Worm (Caenorhabditis elegans): Measurements from ENCODE around the gene twk-28.

ce11 chrX:4263820-4264219, 15.3 kb downstream of the twk-28 start:
- no peak for TF ChIP-seq ama-1 (optimal IDR thresholded peaks at IDR 0.05)
- no peak for TF ChIP-seq tbx-11 (GFP tag; IDR thresholded peaks at IDR 0.05)
- TF ChIP-seq scrt-1 (GFP tag; IDR thresholded peaks at IDR 0.05), result no peak
- TF ChIP-seq aly-1 (tag; optimal IDR thresholded peaks at IDR 0.05), result no peak
- TF ChIP-seq tra-4 (tag; optimal IDR thresholded peaks at IDR 0.05), result no peak
- no peak for TF ChIP-seq tbx-37 (GFP tag; conservative IDR thresholded peaks at IDR 0.05)
- TF ChIP-seq hnd-1 (tag; optimal IDR thresholded peaks at IDR 0.05), result no peak
- TF ChIP-seq flt-1 (GFP tag; IDR thresholded peaks at IDR 0.05), result no peak
- no peak for TF ChIP-seq ceh-13 (GFP tag; optimal IDR thresholded peaks at IDR 0.05)
